Worm (Caenorhabditis elegans): ENCODE data around the gene W06G6.15.

Gene W06G6.15

ce11 chrV:16679237-16679636, 24.9 kb downstream of the W06G6.15 start, which contains the start of gene srz-103:
Gene srz-103, minus strand, starts transcription at chrV:16679337.
- TF ChIP-seq lsy-2 (tag; optimal IDR thresholded peaks at IDR 0.05) (no peak), fkh-8 (tag; optimal IDR thresholded peaks at IDR 0.05) (no peak), ceh-8 (GFP tag; optimal IDR thresholded peaks at IDR 0.05) (no peak), nhr-90 (tag; optimal IDR thresholded peaks at IDR 0.05; ENCODE audit: poor library complexity) (no peak), mep-1 (tag; optimal IDR thresholded peaks at IDR 0.05) (no peak), mab-9 (GFP tag; IDR thresholded peaks at IDR 0.05) (no peak), nhr-84 (tag; optimal IDR thresholded peaks at IDR 0.05) (no peak), ces-1 (GFP tag; optimal IDR thresholded peaks at IDR 0.05) (no peak), C34B4.2 (tag; optimal IDR thresholded peaks at IDR 0.05) (no peak), rnt-1 (tag; optimal IDR thresholded peaks at IDR 0.05) (no peak), aly-2 (tag; optimal IDR thresholded peaks at IDR 0.05) (no peak), pax-3 (tag; optimal IDR thresholded peaks at IDR 0.05) (no peak), ztf-4 (tag; optimal IDR thresholded peaks at IDR 0.05) (no peak)

- TF ChIP-seq unc-98 (GFP tag; IDR thresholded peaks at IDR 0.05) (no peak), hlh-4 (tag; optimal IDR thresholded peaks at IDR 0.05) (no peak), ama-1 (optimal IDR thresholded peaks at IDR 0.05) (no peak), fkh-10 (GFP tag; optimal IDR thresholded peaks at IDR 0.05) (no peak)
Measured at ce11 chrV:16679981-16680380, 25.6 kb downstream of the W06G6.15 start, which contains the start of gene srw-44. Gene srw-44, plus strand, starts transcription at chrV:16680281.

ce11 chrV:16682886-16683285, 28.5 kb downstream of the W06G6.15 start, which contains the start of gene srw-36:
Gene srw-36, plus strand, starts transcription at chrV:16683186.
- TF ChIP-seq unc-98 (GFP tag; IDR thresholded peaks at IDR 0.05): no peak
- TF ChIP-seq jun-1 (tag; optimal IDR thresholded peaks at IDR 0.05): no peak
- TF ChIP-seq F16B12.6 (tag; optimal IDR thresholded peaks at IDR 0.05): no peak
- no peak for TF ChIP-seq lir-3 (tag; optimal IDR thresholded peaks at IDR 0.05; ENCODE audit: poor library complexity)
- TF ChIP-seq pqm-1 (tag; optimal IDR thresholded peaks at IDR 0.05): no peak
- no peak for TF ChIP-seq aha-1 (tag; optimal IDR thresholded peaks at IDR 0.05)
- TF ChIP-seq pag-3 (tag; optimal IDR thresholded peaks at IDR 0.05; ENCODE audit: borderline replicate concordance, insufficient read depth): no peak
- TF ChIP-seq grh-1 (GFP tag; IDR thresholded peaks at IDR 0.05): no peak
- no peak for TF ChIP-seq C34B4.2 (tag; optimal IDR thresholded peaks at IDR 0.05)
- TF ChIP-seq mep-1 (tag; optimal IDR thresholded peaks at IDR 0.05): no peak
- no peak for TF ChIP-seq lin-39 (tag; optimal IDR thresholded peaks at IDR 0.05)
- TF ChIP-seq nhr-71 (tag; optimal IDR thresholded peaks at IDR 0.05): no peak
- no peak for TF ChIP-seq dpl-1 (GFP tag; optimal IDR thresholded peaks at IDR 0.05)
- TF ChIP-seq nhr-84 (tag; optimal IDR thresholded peaks at IDR 0.05): no peak
- no peak for TF ChIP-seq tbx-2 (tag; optimal IDR thresholded peaks at IDR 0.05)
- no peak for TF ChIP-seq lin-35 (GFP tag; optimal IDR thresholded peaks at IDR 0.05)
- no peak for TF ChIP-seq nhr-20 (tag; optimal IDR thresholded peaks at IDR 0.05)
- TF ChIP-seq Y116A8C.19 (tag; optimal IDR thresholded peaks at IDR 0.05; ENCODE audit: borderline replicate concordance): no peak
- no peak for TF ChIP-seq ceh-63 (GFP tag; optimal IDR thresholded peaks at IDR 0.05)
- no peak for TF ChIP-seq lin-14 (GFP tag; optimal IDR thresholded peaks at IDR 0.05)

- TF ChIP-seq isw-1 (GFP tag; IDR thresholded peaks at IDR 0.05): no peak
- TF ChIP-seq fos-1 (tag; optimal IDR thresholded peaks at IDR 0.05): no peak
- TF ChIP-seq nhr-28 (tag; optimal IDR thresholded peaks at IDR 0.05): no peak
- no peak for TF ChIP-seq mdl-1 (tag; optimal IDR thresholded peaks at IDR 0.05)
- no peak for TF ChIP-seq ztf-4 (tag; optimal IDR thresholded peaks at IDR 0.05)
- no peak for TF ChIP-seq irx-1 (tag; optimal IDR thresholded peaks at IDR 0.05)
- no peak for TF ChIP-seq pqm-1 (tag; optimal IDR thresholded peaks at IDR 0.05)
Measured at ce11 chrV:16683359-16683758, 29.0 kb downstream of the W06G6.15 start.

All from whole organism, L1 larva.